Fruit fly (Drosophila melanogaster) whole organism, prepupa: ENCODE data around the gene CG2889.

Experiments
- Blimp-1 ChIP-seq: fragments of 200-800 bp; sonication (Bioruptor generic); optimal IDR thresholded peaks from 3 replicates; lab custom pipeline; 2017; ENCODE audit warnings: missing biosample characterization, missing genetic modification characterization, mild to moderate bottlenecking, moderate library complexity, missing genetic modification reagents
- CG11294 ChIP-seq: fragments of 200-800 bp; sonication (Bioruptor generic); IDR thresholded peaks from 2 replicates; pipeline ENCODE4 v1.3.6; 2022; ENCODE audit warnings: missing biosample characterization, missing genetic modification characterization
- CG11902 ChIP-seq: fragments of 200-800 bp; sonication (Bioruptor generic); optimal IDR thresholded peaks from 3 replicates; lab custom pipeline; 2016; ENCODE audit warnings: missing biosample characterization, missing genetic modification characterization
- CG15336 ChIP-seq: fragments of 200-800 bp; sonication (Bioruptor generic); IDR thresholded peaks from 2 replicates; pipeline ENCODE4 v1.3.6; 2022; ENCODE audit warnings: missing biosample characterization, missing genetic modification characterization
- CG1621 ChIP-seq: fragments of 200-800 bp; sonication (Bioruptor generic); optimal IDR thresholded peaks from 3 replicates; lab custom pipeline; 2018; ENCODE audit warnings: missing biosample characterization, mild to moderate bottlenecking, missing genetic modification characterization
- CG16779 ChIP-seq: fragments of 200-800 bp; sonication (Bioruptor generic); optimal IDR thresholded peaks from 3 replicates; lab custom pipeline; 2017; ENCODE audit warnings: missing biosample characterization, mild to moderate bottlenecking, missing genetic modification characterization
- CG3032 ChIP-seq: fragments of 200-800 bp; optimal IDR thresholded peaks from 2 replicates; lab custom pipeline; 2019; ENCODE audit warnings: missing biosample characterization, mild to moderate bottlenecking, missing genetic modification characterization, moderate library complexity
- CG31627 ChIP-seq: fragments of 200-800 bp; sonication (Bioruptor generic); optimal IDR thresholded peaks from 3 replicates; lab custom pipeline; 2016; ENCODE audit warnings: missing biosample characterization, missing genetic modification characterization
- CG32006 ChIP-seq: fragments of 200-800 bp; sonication (Bioruptor generic); optimal IDR thresholded peaks from 3 replicates; lab custom pipeline; 2017; ENCODE audit warnings: missing biosample characterization, mild to moderate bottlenecking, missing genetic modification characterization
- CG34406 ChIP-seq: fragments of 200-800 bp; sonication (Bioruptor generic); optimal IDR thresholded peaks from 3 replicates; lab custom pipeline; 2016; ENCODE audit warnings: missing biosample characterization, missing genetic modification characterization
- CG3919 ChIP-seq: fragments of 200-800 bp; sonication (Bioruptor generic); optimal IDR thresholded peaks from 3 replicates; lab custom pipeline; 2016; ENCODE audit warnings: missing biosample characterization, missing genetic modification characterization
- CG4318 ChIP-seq: fragments of 200-800 bp; sonication (Bioruptor generic); optimal IDR thresholded peaks from 3 replicates; lab custom pipeline; 2017; ENCODE audit warnings: missing biosample characterization, mild to moderate bottlenecking, missing genetic modification characterization
- CG6163 ChIP-seq: fragments of 200-800 bp; sonication (Bioruptor generic); IDR thresholded peaks from 3 replicates; pipeline ENCODE4 v1.3.6; 2022; ENCODE audit warnings: missing biosample characterization, missing genetic modification characterization
- CG6276 ChIP-seq: fragments of 200-800 bp; sonication (Bioruptor generic); optimal IDR thresholded peaks from 2 replicates; lab custom pipeline; 2017; ENCODE audit warnings: missing biosample characterization, mild to moderate bottlenecking, missing genetic modification characterization
- CG6792 ChIP-seq: fragments of 200-800 bp; sonication (Bioruptor generic); optimal IDR thresholded peaks from 3 replicates; lab custom pipeline; 2016; ENCODE audit warnings: missing biosample characterization, missing genetic modification characterization
- CG6808 ChIP-seq: fragments of 200-800 bp; sonication (Bioruptor generic); optimal IDR thresholded peaks from 3 replicates; lab custom pipeline; 2017; ENCODE audit warnings: missing biosample characterization, missing genetic modification characterization, mild to moderate bottlenecking, moderate library complexity, missing genetic modification reagents
- CG6854 ChIP-seq: fragments of 200-800 bp; sonication (Bioruptor generic); optimal IDR thresholded peaks from 2 replicates; lab custom pipeline; 2017; ENCODE audit warnings: missing biosample characterization, mild to moderate bottlenecking, missing genetic modification characterization
- CG7368 ChIP-seq: fragments of 200-800 bp; sonication (Bioruptor generic); optimal IDR thresholded peaks from 3 replicates; lab custom pipeline; 2016; ENCODE audit warnings: missing biosample characterization, missing genetic modification characterization
- CG8119 ChIP-seq: fragments of 200-800 bp; sonication (Bioruptor generic); IDR thresholded peaks from 3 replicates; pipeline ENCODE4 v1.3.6; 2022; ENCODE audit warnings: missing biosample characterization, missing genetic modification characterization
- CG8319 ChIP-seq: fragments of 200-800 bp; sonication (Bioruptor generic); optimal IDR thresholded peaks from 3 replicates; lab custom pipeline; 2016; ENCODE audit warnings: missing biosample characterization, missing genetic modification characterization
- CG9139 ChIP-seq: fragments of 200-800 bp; sonication (Bioruptor generic); optimal IDR thresholded peaks from 3 replicates; lab custom pipeline; 2017; ENCODE audit warnings: missing biosample characterization, mild to moderate bottlenecking, missing genetic modification characterization
- Eip78C ChIP-seq: fragments of 200-800 bp; sonication (Bioruptor generic); peaks from one replicate; lab custom pipeline; 2016; ENCODE audit warnings: missing biosample characterization, missing genetic modification characterization
- Eip93F ChIP-seq: fragments of 200-800 bp; sonication (Bioruptor generic); optimal IDR thresholded peaks from 2 replicates; lab custom pipeline; 2016; ENCODE audit warnings: missing biosample characterization, mild to moderate bottlenecking, missing genetic modification characterization
- Ets21C ChIP-seq: fragments of 200-800 bp; sonication (Bioruptor generic); optimal IDR thresholded peaks from 3 replicates; lab custom pipeline; 2016; ENCODE audit warnings: missing biosample characterization, missing genetic modification characterization
- Ets96B ChIP-seq: fragments of 200-800 bp; optimal IDR thresholded peaks from 2 replicates; lab custom pipeline; 2019; ENCODE audit warnings: missing biosample characterization, mild to moderate bottlenecking, missing genetic modification characterization, moderate library complexity
- Gug ChIP-seq: fragments of 200-800 bp; sonication (Bioruptor generic); IDR thresholded peaks from 2 replicates; pipeline ENCODE4 v1.3.6; 2022; ENCODE audit warnings: missing biosample characterization, missing genetic modification characterization
- Hr38 ChIP-seq: sonication (Bioruptor generic); optimal IDR thresholded peaks from 2 replicates; lab custom pipeline; 2016; ENCODE audit warnings: missing biosample characterization, missing genetic modification characterization
- Hr4 ChIP-seq: fragments of 200-800 bp; sonication (Bioruptor generic); optimal IDR thresholded peaks from 3 replicates; lab custom pipeline; 2016; ENCODE audit warnings: missing biosample characterization, missing genetic modification characterization
- Lpt ChIP-seq: fragments of 200-800 bp; sonication (Bioruptor generic); optimal IDR thresholded peaks from 3 replicates; lab custom pipeline; 2016; ENCODE audit warnings: missing biosample characterization, missing genetic modification characterization
- Met ChIP-seq: fragments of 200-800 bp; sonication (Bioruptor generic); optimal IDR thresholded peaks from 3 replicates; lab custom pipeline; 2016; ENCODE audit warnings: missing biosample characterization, missing genetic modification characterization
- OdsH ChIP-seq: fragments of 200-800 bp; sonication (Bioruptor generic); optimal IDR thresholded peaks from 3 replicates; lab custom pipeline; 2016; ENCODE audit warnings: missing biosample characterization, missing genetic modification characterization
- Smox ChIP-seq: fragments of 200-800 bp; sonication (Bioruptor generic); optimal IDR thresholded peaks from 3 replicates; lab custom pipeline; 2016; ENCODE audit warnings: missing biosample characterization, missing genetic modification characterization
- Sox102F ChIP-seq: fragments of 200-800 bp; sonication (Bioruptor generic); optimal IDR thresholded peaks from 2 replicates; lab custom pipeline; 2016; ENCODE audit warnings: missing biosample characterization, mild to moderate bottlenecking, missing genetic modification characterization
- Sox14 ChIP-seq: fragments of 200-800 bp; sonication (Bioruptor generic); optimal IDR thresholded peaks from 3 replicates; lab custom pipeline; 2016; ENCODE audit warnings: missing biosample characterization, missing genetic modification characterization
- Sox15 ChIP-seq: fragments of 200-800 bp; sonication (Bioruptor generic); optimal IDR thresholded peaks from 3 replicates; lab custom pipeline; 2016; ENCODE audit warnings: missing biosample characterization, missing genetic modification characterization
- achi ChIP-seq: fragments of 200-800 bp; sonication (Bioruptor generic); optimal IDR thresholded peaks from 3 replicates; lab custom pipeline; 2016; ENCODE audit warnings: missing biosample characterization, missing genetic modification characterization
- acj6 ChIP-seq: fragments of 200-800 bp; sonication (Bioruptor generic); optimal IDR thresholded peaks from 3 replicates; lab custom pipeline; 2016; ENCODE audit warnings: missing biosample characterization, missing genetic modification characterization
- cyc ChIP-seq: fragments of 200-800 bp; sonication (Bioruptor generic); optimal IDR thresholded peaks from 3 replicates; lab custom pipeline; 2016; ENCODE audit warnings: missing biosample characterization, missing genetic modification characterization
- dsx ChIP-seq: fragments of 200-800 bp; optimal IDR thresholded peaks from 3 replicates; lab custom pipeline; 2019; ENCODE audit warnings: missing biosample characterization, mild to moderate bottlenecking, missing genetic modification characterization, moderate library complexity; ENCODE audit not compliant: poor library complexity, severe bottlenecking
- eg ChIP-seq: fragments of 200-800 bp; sonication (Bioruptor generic); IDR thresholded peaks from 3 replicates; pipeline ENCODE4 v1.3.6; 2022; ENCODE audit warnings: missing biosample characterization, missing genetic modification characterization
- fd59A ChIP-seq: fragments of 200-800 bp; sonication (Bioruptor generic); optimal IDR thresholded peaks from 2 replicates; lab custom pipeline; 2017; ENCODE audit warnings: missing biosample characterization, mild to moderate bottlenecking, missing genetic modification characterization, missing genetic modification reagents
- fd85E ChIP-seq: fragments of 200-800 bp; sonication (Bioruptor generic); optimal IDR thresholded peaks from 3 replicates; lab custom pipeline; 2016; ENCODE audit warnings: missing biosample characterization, missing genetic modification characterization
- fkh ChIP-seq: fragments of 200-800 bp; sonication (Bioruptor generic); optimal IDR thresholded peaks from 3 replicates; lab custom pipeline; 2017; ENCODE audit warnings: missing biosample characterization, mild to moderate bottlenecking, missing genetic modification characterization, moderate library complexity
- lz ChIP-seq: fragments of 200-800 bp; sonication (Bioruptor generic); optimal IDR thresholded peaks from 3 replicates; lab custom pipeline; 2016; ENCODE audit warnings: missing biosample characterization, missing genetic modification characterization
- net ChIP-seq: fragments of 200-800 bp; sonication (Bioruptor generic); optimal IDR thresholded peaks from 3 replicates; lab custom pipeline; 2016; ENCODE audit warnings: missing biosample characterization, missing genetic modification characterization
- pdm3 ChIP-seq: fragments of 200-800 bp; sonication (Bioruptor generic); optimal IDR thresholded peaks from 3 replicates; lab custom pipeline; 2016; ENCODE audit warnings: missing biosample characterization, missing genetic modification characterization
- salr ChIP-seq, 2 experiments: fragments of 200-800 bp; sonication (Bioruptor generic); optimal IDR thresholded peaks; 3 replicates each; lab custom pipeline; 2016 to 2018; ENCODE audit warnings: missing biosample characterization in 2 of 2, missing genetic modification characterization in 2 of 2, mild to moderate bottlenecking in 1 of 2
- spab ChIP-seq: fragments of 200-800 bp; sonication (Bioruptor generic); optimal IDR thresholded peaks from 2 replicates; lab custom pipeline; 2017; ENCODE audit warnings: missing biosample characterization, mild to moderate bottlenecking, missing genetic modification characterization, missing genetic modification reagents
- ss ChIP-seq, 2 experiments: fragments of 200-800 bp; sonication (Bioruptor generic); optimal IDR thresholded peaks; 2 replicates in 1 of 2; 3 replicates in 1 of 2; lab custom pipeline; 2017 to 2018; ENCODE audit warnings: mild to moderate bottlenecking in 2 of 2, missing biosample characterization in 2 of 2, missing genetic modification characterization in 2 of 2, moderate library complexity in 1 of 2
- svp ChIP-seq: fragments of 200-800 bp; sonication (Bioruptor generic); peaks from one replicate; lab custom pipeline; 2016; ENCODE audit warnings: missing biosample characterization, missing genetic modification characterization
- topi ChIP-seq: fragments of 200-800 bp; sonication (Bioruptor generic); optimal IDR thresholded peaks from 3 replicates; lab custom pipeline; 2016; ENCODE audit warnings: missing biosample characterization, missing genetic modification characterization
- vri ChIP-seq: fragments of 200-800 bp; sonication (Bioruptor generic); optimal IDR thresholded peaks from 3 replicates; lab custom pipeline; 2016; ENCODE audit warnings: missing biosample characterization, mild to moderate bottlenecking, missing genetic modification characterization

Gene CG2889

dm6 chrX:10473510-10474212 lies at the start of gene CG2889:
CG2889 (plus strand) TSS chrX:10473938.
- peak; percentile 23 for TF ChIP-seq cyc (GFP tag; lab: Kevin White, UChicago)
- peak; percentile 3 for TF ChIP-seq CG11902 (GFP tag; lab: Kevin White, UChicago)
- no peak for TF ChIP-seq Sox15 (GFP tag; lab: Kevin White, UChicago)
- no peak for TF ChIP-seq CG6792
- TF ChIP-seq Eip93F (GFP tag; lab: Kevin White, UChicago): no peak
- TF ChIP-seq CG32006 (GFP tag; lab: Kevin White, UChicago): peak; percentile 2
- TF ChIP-seq acj6 (GFP tag; lab: Kevin White, UChicago): no peak
- no peak for TF ChIP-seq topi (GFP tag; lab: Kevin White, UChicago)
- no peak for TF ChIP-seq Met
- TF ChIP-seq OdsH (GFP tag; lab: Kevin White, UChicago): no peak
- TF ChIP-seq CG3919 (GFP tag; lab: Kevin White, UChicago): peak; percentile 13
- peak; percentile 9 for TF ChIP-seq Ets21C (GFP tag; lab: Kevin White, UChicago)
- no peak for TF ChIP-seq CG3032 (tag; lab: Kevin White, UChicago)
- no peak for TF ChIP-seq Blimp-1 (GFP tag; lab: Kevin White, UChicago)
- TF ChIP-seq Gug (GFP tag; lab: Robert Waterston, UW): no peak
- TF ChIP-seq dsx: no peak
- no peak for TF ChIP-seq CG4318 (GFP tag; lab: Kevin White, UChicago)
- no peak for TF ChIP-seq net (GFP tag; lab: Kevin White, UChicago)
- TF ChIP-seq vri (GFP tag; lab: Kevin White, UChicago): no peak
- no peak for TF ChIP-seq Sox102F (GFP tag; lab: Kevin White, UChicago)
- TF ChIP-seq Hr4: no peak
- peak; percentile 29 for TF ChIP-seq Eip78C (GFP tag; lab: Kevin White, UChicago)
- TF ChIP-seq salr (GFP tag; optimal IDR thresholded peaks at IDR 0.05; lab: Kevin White, UChicago): no peak
- no peak for TF ChIP-seq Hr38 (GFP tag; lab: Kevin White, UChicago)
- TF ChIP-seq CG7368 (GFP tag; lab: Kevin White, UChicago): peak; percentile 10
- TF ChIP-seq CG8319 (GFP tag; lab: Kevin White, UChicago): no peak
- peak; percentile 37 for TF ChIP-seq CG31627 (GFP tag; lab: Kevin White, UChicago)
- TF ChIP-seq CG1621 (tag; lab: Kevin White, UChicago): no peak
- TF ChIP-seq Ets96B (tag; lab: Kevin White, UChicago): no peak
- no peak for TF ChIP-seq CG11294 (GFP tag; lab: Robert Waterston, UW)
- TF ChIP-seq eg: peak; percentile 20; the same call in 1 of the 3 replicates
- no peak for TF ChIP-seq CG34406 (GFP tag; lab: Kevin White, UChicago)
- no peak for TF ChIP-seq Smox (GFP tag; lab: Kevin White, UChicago)
- no peak for TF ChIP-seq svp (GFP tag; lab: Kevin White, UChicago)
- no peak for TF ChIP-seq fd59A
- TF ChIP-seq pdm3: no peak
- peak; percentile 38 for TF ChIP-seq Sox14 (GFP tag; lab: Kevin White, UChicago)
- TF ChIP-seq CG15336 (GFP tag; lab: Robert Waterston, UW): no peak
- no peak for TF ChIP-seq CG6854 (GFP tag; lab: Kevin White, UChicago)
- no peak for TF ChIP-seq fkh (GFP tag; lab: Kevin White, UChicago)
- TF ChIP-seq ss (GFP tag; optimal IDR thresholded peaks at IDR 0.05; lab: Kevin White, UChicago): no peak
- no peak for TF ChIP-seq Lpt
- no peak for TF ChIP-seq CG6808
- TF ChIP-seq CG6163 (GFP tag; lab: Robert Waterston, UW): no peak; the same call in 2 of the 3 replicates
- TF ChIP-seq fd85E: no peak
- no peak for TF ChIP-seq CG6276 (GFP tag; lab: Kevin White, UChicago)
- no peak for TF ChIP-seq spab (GFP tag; lab: Kevin White, UChicago)
- no peak for TF ChIP-seq CG16779
- no peak for TF ChIP-seq CG8119 (GFP tag; lab: Robert Waterston, UW)
- peak; percentile 19 for TF ChIP-seq lz
- no peak for TF ChIP-seq CG9139
- no peak for TF ChIP-seq achi (GFP tag; lab: Kevin White, UChicago)
